Worm (Caenorhabditis elegans): ENCODE measurements around the gene K08E5.1.

The K08E5.1 gene

DNA sequence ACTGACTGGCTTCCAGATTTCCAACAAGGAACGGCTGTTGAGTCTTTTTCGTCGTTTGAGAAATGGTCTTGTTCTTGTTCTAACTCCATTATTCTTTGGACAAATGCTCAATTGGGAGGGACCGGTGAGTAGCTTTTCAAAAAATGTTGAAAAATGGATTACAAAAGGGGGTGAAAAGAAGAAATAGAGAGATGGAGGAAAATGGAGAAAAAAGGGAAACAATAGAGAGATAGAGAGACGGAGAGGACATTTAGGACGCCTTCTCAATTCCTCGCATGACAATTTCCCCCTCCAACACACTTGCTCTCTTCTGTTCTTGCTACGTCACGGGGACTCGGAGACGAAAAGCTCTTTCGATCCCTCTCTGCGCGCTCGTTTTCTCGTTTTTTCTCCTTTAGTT, 6.4 kb upstream of the K08E5.1 start:
- TF ChIP-seq pros-1 (tag; optimal IDR thresholded peaks at IDR 0.05) (no peak), unc-42 (tag; optimal IDR thresholded peaks at IDR 0.05) (peak; percentile 89), hlh-30 (tag; optimal IDR thresholded peaks at IDR 0.05; ENCODE audit: insufficient read depth) (no peak), ceh-31 (tag; optimal IDR thresholded peaks at IDR 0.05) (peak; percentile 62), ceh-18 (tag; optimal IDR thresholded peaks at IDR 0.05) (peak; percentile 18)

DNA sequence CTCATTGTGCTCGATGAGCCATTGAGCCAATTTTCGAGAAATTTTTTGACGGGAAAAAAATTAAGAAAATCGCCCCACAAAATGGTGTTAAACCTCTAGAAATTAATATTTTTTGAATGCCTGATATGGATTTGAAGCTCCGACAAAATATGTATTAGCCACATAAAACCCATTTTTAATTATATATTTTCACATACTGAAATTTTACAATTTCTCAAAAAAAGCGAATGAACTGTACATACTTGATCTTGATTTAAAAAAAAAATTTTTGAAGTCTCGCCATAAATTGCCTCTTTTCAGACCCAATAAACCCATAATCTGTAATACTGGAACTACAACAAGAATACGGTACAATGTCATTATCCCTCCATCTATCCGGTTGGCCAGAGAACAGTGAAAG, 5.9 kb upstream of the K08E5.1 start, which contains the start of gene nac-3:
TSS of gene nac-3 (plus strand) at position 301 of the 400 bp plus-strand sequence.
- TF ChIP-seq pha-2 (tag; optimal IDR thresholded peaks at IDR 0.05) (no peak), ttx-3 (tag; optimal IDR thresholded peaks at IDR 0.05) (no peak), ceh-14 (tag; optimal IDR thresholded peaks at IDR 0.05) (no peak), T23F11.4 (GFP tag; optimal IDR thresholded peaks at IDR 0.05) (no peak), ahr-1 (tag; optimal IDR thresholded peaks at IDR 0.05) (no peak), K02D7.2 (tag; optimal IDR thresholded peaks at IDR 0.05) (no peak), nfya-1 (tag; optimal IDR thresholded peaks at IDR 0.05) (no peak), ceh-24 (tag; optimal IDR thresholded peaks at IDR 0.05) (no peak), tbx-7 (tag; optimal IDR thresholded peaks at IDR 0.05) (no peak), pax-1 (tag; optimal IDR thresholded peaks at IDR 0.05) (no peak), unc-86 (tag; optimal IDR thresholded peaks at IDR 0.05) (no peak), unc-3 (GFP tag; conservative IDR thresholded peaks at IDR 0.05) (no peak), unc-3 (tag; optimal IDR thresholded peaks at IDR 0.05) (no peak), nhr-232 (tag; optimal IDR thresholded peaks at IDR 0.05) (no peak), rnt-1 (tag; optimal IDR thresholded peaks at IDR 0.05) (no peak), tbx-2 (tag; optimal IDR thresholded peaks at IDR 0.05) (no peak), elt-2 (tag; optimal IDR thresholded peaks at IDR 0.05) (no peak), hlh-8 (tag; optimal IDR thresholded peaks at IDR 0.05) (no peak), ztf-16 (tag; optimal IDR thresholded peaks at IDR 0.05) (no peak), ceh-9 (tag; optimal IDR thresholded peaks at IDR 0.05) (no peak), Y22D7AL.16 (tag; optimal IDR thresholded peaks at IDR 0.05) (no peak)

ce11 chrIII:10151719-10152118, 5.1 kb upstream of the K08E5.1 start:
- TF ChIP-seq sox-4 (tag; optimal IDR thresholded peaks at IDR 0.05) (no peak), mec-3 (tag; optimal IDR thresholded peaks at IDR 0.05; ENCODE audit: borderline replicate concordance) (no peak), dve-1 (tag; optimal IDR thresholded peaks at IDR 0.05) (no peak), ceh-45 (GFP tag; IDR thresholded peaks at IDR 0.05) (no peak), pat-9 (tag; optimal IDR thresholded peaks at IDR 0.05) (no peak), hlh-8 (tag; optimal IDR thresholded peaks at IDR 0.05) (no peak), pros-1 (tag; optimal IDR thresholded peaks at IDR 0.05) (no peak)

DNA sequence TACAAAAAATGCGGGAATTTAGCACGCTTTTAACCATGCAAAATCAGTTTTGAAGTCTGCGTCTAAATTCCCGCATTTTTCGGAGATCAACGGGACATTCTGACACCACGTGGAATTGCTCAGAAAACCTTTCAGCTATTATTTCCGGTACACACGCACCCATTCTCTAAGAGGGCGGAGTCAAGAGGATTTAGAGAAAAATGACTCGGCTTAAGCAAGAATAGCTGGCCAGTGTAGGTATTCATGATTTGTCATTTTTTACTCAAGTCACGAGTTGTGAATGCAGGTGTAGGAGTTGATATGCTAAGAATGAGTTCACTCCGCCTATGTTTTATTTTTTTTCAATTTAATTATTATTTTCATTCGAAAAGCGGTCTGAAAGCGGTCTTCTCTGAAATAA, 4.1 kb upstream of the K08E5.1 start:
- TF ChIP-seq ceh-18 (tag; optimal IDR thresholded peaks at IDR 0.05) (no peak), ztf-16 (tag; optimal IDR thresholded peaks at IDR 0.05) (no peak), ceh-24 (tag; optimal IDR thresholded peaks at IDR 0.05) (no peak), ama-1 (optimal IDR thresholded peaks at IDR 0.05) (no peak), zip-5 (tag; optimal IDR thresholded peaks at IDR 0.05) (no peak), hlh-6 (tag; optimal IDR thresholded peaks at IDR 0.05) (no peak), nhr-232 (tag; optimal IDR thresholded peaks at IDR 0.05) (no peak), F13H6.1 (tag; optimal IDR thresholded peaks at IDR 0.05) (no peak), Y22D7AL.16 (tag; optimal IDR thresholded peaks at IDR 0.05) (no peak), eyg-1 (tag; optimal IDR thresholded peaks at IDR 0.05) (no peak), ceh-45 (GFP tag; IDR thresholded peaks at IDR 0.05) (no peak), ceh-31 (tag; optimal IDR thresholded peaks at IDR 0.05) (no peak), gmeb-2 (tag; optimal IDR thresholded peaks at IDR 0.05) (no peak), elt-4 (tag; optimal IDR thresholded peaks at IDR 0.05) (no peak), syd-9 (tag; optimal IDR thresholded peaks at IDR 0.05) (no peak)
